Worm (Caenorhabditis elegans): Measurements from ENCODE around the gene srd-11.
A peak's percentile ranks its signal among the peaks of the same experiment; 100 is the strongest.

The srd-11 gene

ce11 chrV:13658577-13658976 lies 38.9 kb upstream of the srd-11 start:
- TF ChIP-seq lsy-12 (tag; optimal IDR thresholded peaks at IDR 0.05) (peak; percentile 89), zag-1 (tag; optimal IDR thresholded peaks at IDR 0.05) (no peak), daf-12 (tag; optimal IDR thresholded peaks at IDR 0.05) (no peak), ztf-4 (tag; optimal IDR thresholded peaks at IDR 0.05) (peak; percentile 33), mdl-1 (tag; optimal IDR thresholded peaks at IDR 0.05) (peak; percentile 94), nhr-77 (tag; optimal IDR thresholded peaks at IDR 0.05) (no peak), jun-1 (tag; optimal IDR thresholded peaks at IDR 0.05) (peak; percentile 88), nfya-1 (tag; optimal IDR thresholded peaks at IDR 0.05; ENCODE audit: insufficient read depth) (peak; percentile 67), nhr-43 (tag; optimal IDR thresholded peaks at IDR 0.05; ENCODE audit: poor library complexity, severe bottlenecking) (peak; percentile 98), pqm-1 (tag; optimal IDR thresholded peaks at IDR 0.05) (peak; percentile 75), elt-3 (tag; optimal IDR thresholded peaks at IDR 0.05) (peak in 1 of 3 experiments; percentile 67), nhr-237 (tag; optimal IDR thresholded peaks at IDR 0.05) (no peak), nhr-76 (tag; optimal IDR thresholded peaks at IDR 0.05) (no peak), egl-5 (tag; optimal IDR thresholded peaks at IDR 0.05) (peak; percentile 87), R02D3.7 (tag; optimal IDR thresholded peaks at IDR 0.05) (peak; percentile 10), nhr-25 (tag; optimal IDR thresholded peaks at IDR 0.05) (peak; percentile 95), snpc-4 (tag; optimal IDR thresholded peaks at IDR 0.05) (peak; percentile 59), elt-1 (tag; optimal IDR thresholded peaks at IDR 0.05) (peak; percentile 58), elt-2 (tag; optimal IDR thresholded peaks at IDR 0.05) (peak; percentile 96), pha-4 (tag; optimal IDR thresholded peaks at IDR 0.05) (peak; percentile 86), lin-39 (tag; optimal IDR thresholded peaks at IDR 0.05) (peak; percentile 6), nhr-67 (tag; optimal IDR thresholded peaks at IDR 0.05) (no peak), ama-1 (optimal IDR thresholded peaks at IDR 0.05) (peak; percentile 45), lin-15B (tag; optimal IDR thresholded peaks at IDR 0.05) (peak; percentile 59), nhr-23 (tag; optimal IDR thresholded peaks at IDR 0.05) (peak; percentile 95), tbx-2 (tag; optimal IDR thresholded peaks at IDR 0.05) (peak; percentile 86)

ce11 chrV:13657841-13658338 lies 38.2 kb upstream of the srd-11 start:
- no peak for TF ChIP-seq fos-1 (tag; optimal IDR thresholded peaks at IDR 0.05)
- no peak for TF ChIP-seq fkh-10 (GFP tag; optimal IDR thresholded peaks at IDR 0.05)
- no peak for TF ChIP-seq ceh-16 (tag; optimal IDR thresholded peaks at IDR 0.05)
- no peak for TF ChIP-seq tbx-2 (tag; optimal IDR thresholded peaks at IDR 0.05)
- no peak for TF ChIP-seq nhr-11 (tag; optimal IDR thresholded peaks at IDR 0.05)
- peak; percentile 36 for TF ChIP-seq nhr-43 (tag; optimal IDR thresholded peaks at IDR 0.05; ENCODE audit: poor library complexity, severe bottlenecking)
- no peak for TF ChIP-seq ZK546.5 (tag; optimal IDR thresholded peaks at IDR 0.05)
- TF ChIP-seq ztf-4 (tag; optimal IDR thresholded peaks at IDR 0.05), result no peak
- no peak for TF ChIP-seq mdl-1 (tag; optimal IDR thresholded peaks at IDR 0.05)
- no peak for TF ChIP-seq daf-12 (tag; optimal IDR thresholded peaks at IDR 0.05)
- no peak for TF ChIP-seq pha-4 (tag; optimal IDR thresholded peaks at IDR 0.05)
- no peak for TF ChIP-seq lin-15B (tag; optimal IDR thresholded peaks at IDR 0.05)
- TF ChIP-seq egl-5 (tag; optimal IDR thresholded peaks at IDR 0.05), result no peak
- TF ChIP-seq lin-39 (tag; optimal IDR thresholded peaks at IDR 0.05), result peak; percentile 72
- TF ChIP-seq ceh-28 (tag; optimal IDR thresholded peaks at IDR 0.05), result no peak
- peak; percentile 54 for TF ChIP-seq ama-1 (optimal IDR thresholded peaks at IDR 0.05)

ce11 chrV:13657291-13657690 lies 37.6 kb upstream of the srd-11 start:
- TF ChIP-seq ama-1 (optimal IDR thresholded peaks at IDR 0.05) (peak; percentile 84), jun-1 (tag; optimal IDR thresholded peaks at IDR 0.05) (peak; percentile 68), elt-3 (tag; optimal IDR thresholded peaks at IDR 0.05) (no peak), ztf-11 (tag; optimal IDR thresholded peaks at IDR 0.05) (no peak), mml-1 (tag; optimal IDR thresholded peaks at IDR 0.05) (peak; percentile 14), nhr-23 (tag; optimal IDR thresholded peaks at IDR 0.05) (peak; percentile 76), zag-1 (tag; optimal IDR thresholded peaks at IDR 0.05) (no peak), unc-39 (tag; optimal IDR thresholded peaks at IDR 0.05) (no peak), nhr-77 (tag; optimal IDR thresholded peaks at IDR 0.05) (no peak), elt-2 (tag; optimal IDR thresholded peaks at IDR 0.05) (peak; percentile 92), lin-39 (tag; optimal IDR thresholded peaks at IDR 0.05) (peak; percentile 30), nfya-1 (tag; optimal IDR thresholded peaks at IDR 0.05; ENCODE audit: insufficient read depth) (peak; percentile 73), nhr-11 (tag; optimal IDR thresholded peaks at IDR 0.05) (no peak), lsy-12 (tag; optimal IDR thresholded peaks at IDR 0.05) (peak; percentile 55), skn-1 (tag; optimal IDR thresholded peaks at IDR 0.05) (no peak), egl-27 (tag; optimal IDR thresholded peaks at IDR 0.05) (no peak), sea-2 (GFP tag; optimal IDR thresholded peaks at IDR 0.05) (no peak), lin-15B (tag; optimal IDR thresholded peaks at IDR 0.05) (no peak), pha-4 (tag; optimal IDR thresholded peaks at IDR 0.05) (peak; percentile 68), ceh-28 (tag; optimal IDR thresholded peaks at IDR 0.05) (no peak), ceh-16 (tag; optimal IDR thresholded peaks at IDR 0.05) (no peak), eor-1 (tag; optimal IDR thresholded peaks at IDR 0.05) (no peak), fkh-10 (GFP tag; optimal IDR thresholded peaks at IDR 0.05) (no peak), snpc-4 (tag; optimal IDR thresholded peaks at IDR 0.05) (peak; percentile 48), fos-1 (tag; optimal IDR thresholded peaks at IDR 0.05) (no peak), nhr-237 (tag; optimal IDR thresholded peaks at IDR 0.05) (no peak), nhr-76 (tag; optimal IDR thresholded peaks at IDR 0.05) (no peak), nhr-67 (tag; optimal IDR thresholded peaks at IDR 0.05) (no peak), ztf-4 (tag; optimal IDR thresholded peaks at IDR 0.05) (peak; percentile 54), R02D3.7 (tag; optimal IDR thresholded peaks at IDR 0.05) (no peak), nhr-43 (tag; optimal IDR thresholded peaks at IDR 0.05; ENCODE audit: poor library complexity, severe bottlenecking) (peak; percentile 91), aly-2 (tag; optimal IDR thresholded peaks at IDR 0.05) (no peak), nhr-25 (tag; optimal IDR thresholded peaks at IDR 0.05) (peak; percentile 91), nhr-28 (tag; optimal IDR thresholded peaks at IDR 0.05) (no peak), ceh-9 (tag; optimal IDR thresholded peaks at IDR 0.05) (no peak), ZK546.5 (tag; optimal IDR thresholded peaks at IDR 0.05) (no peak), mdl-1 (tag; optimal IDR thresholded peaks at IDR 0.05) (peak; percentile 94), unc-62 (GFP tag; optimal IDR thresholded peaks at IDR 0.05) (no peak), ceh-82 (tag; optimal IDR thresholded peaks at IDR 0.05) (no peak)

Data from whole organism, L3 larva.